Worm (Caenorhabditis elegans) whole organism, early embryonic: ENCODE results near the gene srw-66.

ENCODE experiments used
- B0310.2 ChIP-seq: sonication (generic microtip); optimal IDR thresholded peaks from 2 replicates; lab custom pipeline; 2016; ENCODE audit warnings: mild to moderate bottlenecking, missing genetic modification characterization, missing compliant biosample characterization
- F13C5.2 ChIP-seq: sonication (generic microtip); optimal IDR thresholded peaks from 2 replicates; lab custom pipeline; 2017; ENCODE audit warnings: mild to moderate bottlenecking, missing genetic modification characterization, inconsistent platforms, missing compliant biosample characterization
- aly-1 ChIP-seq: sonication (generic microtip); optimal IDR thresholded peaks from 2 replicates; lab custom pipeline; 2016; ENCODE audit warnings: missing genetic modification characterization, missing compliant biosample characterization
- ama-1 ChIP-seq: fragments of 150-350 bp; optimal IDR thresholded peaks from 2 replicates; lab custom pipeline; 2014
- ceh-13 ChIP-seq: fragments of 200-800 bp; sonication (Bioruptor generic); optimal IDR thresholded peaks from 2 replicates; lab custom pipeline; 2018; ENCODE audit warnings: mild to moderate bottlenecking, missing genetic modification characterization, missing compliant biosample characterization
- ceh-36 ChIP-seq: sonication (generic microtip); optimal IDR thresholded peaks from 2 replicates; lab custom pipeline; 2016; ENCODE audit warnings: missing genetic modification characterization, inconsistent platforms, missing compliant biosample characterization
- ets-7 ChIP-seq: sonication (generic microtip); optimal IDR thresholded peaks from 2 replicates; lab custom pipeline; 2016; ENCODE audit warnings: missing genotype, missing genetic modification characterization, missing compliant biosample characterization
- flt-1 ChIP-seq: fragments of 200-800 bp; sonication (Bioruptor generic); IDR thresholded peaks from 2 replicates; pipeline ENCODE4 v1.3.6; 2022; ENCODE audit warnings: missing genetic modification characterization, missing compliant biosample characterization
- hmbx-1 ChIP-seq: sonication (generic microtip); optimal IDR thresholded peaks from 2 replicates; lab custom pipeline; 2016; ENCODE audit warnings: mild to moderate bottlenecking, missing genetic modification characterization, missing compliant biosample characterization
- hmg-4 ChIP-seq: fragments of 200-800 bp; sonication (Bioruptor generic); optimal IDR thresholded peaks from 2 replicates; lab custom pipeline; 2018; ENCODE audit warnings: mild to moderate bottlenecking, missing genetic modification characterization, missing compliant biosample characterization
- hnd-1 ChIP-seq: sonication (generic microtip); optimal IDR thresholded peaks from 2 replicates; lab custom pipeline; 2016; ENCODE audit warnings: missing genetic modification characterization, missing compliant biosample characterization
- pes-1 ChIP-seq: fragments of 200-800 bp; sonication (Bioruptor generic); IDR thresholded peaks from 2 replicates; pipeline ENCODE4 v1.3.6; 2022; ENCODE audit warnings: missing genetic modification reagents, missing genetic modification characterization, missing compliant biosample characterization
- scrt-1 ChIP-seq: fragments of 200-800 bp; sonication (Bioruptor generic); IDR thresholded peaks from 2 replicates; pipeline ENCODE4 v1.3.6; 2022; ENCODE audit warnings: missing genetic modification characterization, missing compliant biosample characterization
- sea-1 ChIP-seq: fragments of 200-800 bp; sonication (Bioruptor generic); conservative IDR thresholded peaks from 2 replicates; pipeline ENCODE4 v1.3.6; 2022; ENCODE audit warnings: missing genetic modification characterization, missing compliant biosample characterization
- tbx-11 ChIP-seq: fragments of 200-800 bp; sonication (Bioruptor generic); IDR thresholded peaks from 2 replicates; pipeline ENCODE4 v1.3.6; 2022; ENCODE audit warnings: missing genetic modification characterization, missing compliant biosample characterization
- tbx-37 ChIP-seq: fragments of 200-800 bp; sonication (Bioruptor generic); conservative IDR thresholded peaks from 2 replicates; pipeline ENCODE4 v1.3.6; 2022; ENCODE audit warnings: missing genetic modification reagents, missing genetic modification characterization, missing compliant biosample characterization
- tra-4 ChIP-seq: sonication (generic microtip); optimal IDR thresholded peaks from 2 replicates; lab custom pipeline; 2017; ENCODE audit warnings: missing genetic modification characterization, missing compliant biosample characterization

The srw-66 gene

DNA sequence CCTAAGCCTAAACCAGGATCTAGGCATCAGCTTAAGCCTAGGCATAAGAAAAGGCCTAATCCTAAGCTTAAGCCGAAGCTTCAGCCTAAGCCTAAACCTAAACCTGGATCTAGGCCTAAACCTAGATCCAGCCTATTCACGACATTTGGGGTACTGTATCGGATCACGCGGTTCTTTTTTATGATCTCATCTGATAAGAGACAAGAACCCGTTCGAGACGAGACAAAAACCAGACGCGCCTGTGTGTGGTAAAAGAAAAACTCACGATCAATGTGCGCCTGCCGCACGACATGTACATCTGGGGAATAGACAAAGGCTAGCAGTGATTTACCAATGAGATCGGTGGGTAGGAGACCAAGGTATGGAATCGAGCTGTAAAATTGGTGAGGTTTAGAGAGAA lies 31.3 kb downstream of the srw-66 start:
- TF ChIP-seq tbx-37 (no peak), hnd-1 (tag; lab: Kevin White, UChicago) (no peak), B0310.2 (tag; lab: Kevin White, UChicago) (no peak), pes-1 (GFP tag; lab: Robert Waterston, UW) (no peak), sea-1 (GFP tag; lab: Robert Waterston, UW) (no peak), ama-1 (no peak), tra-4 (tag; lab: Kevin White, UChicago) (no peak), ets-7 (tag; lab: Kevin White, UChicago) (no peak), ceh-13 (GFP tag; lab: Kevin White, UChicago) (no peak), flt-1 (GFP tag; lab: Robert Waterston, UW) (no peak), hmg-4 (GFP tag; lab: Kevin White, UChicago) (no peak), scrt-1 (GFP tag; lab: Robert Waterston, UW) (no peak), aly-1 (tag; lab: Kevin White, UChicago) (no peak), hmbx-1 (tag; lab: Kevin White, UChicago) (no peak), F13C5.2 (tag; lab: Kevin White, UChicago) (no peak), ceh-36 (no peak), tbx-11 (GFP tag; lab: Robert Waterston, UW) (no peak)

DNA sequence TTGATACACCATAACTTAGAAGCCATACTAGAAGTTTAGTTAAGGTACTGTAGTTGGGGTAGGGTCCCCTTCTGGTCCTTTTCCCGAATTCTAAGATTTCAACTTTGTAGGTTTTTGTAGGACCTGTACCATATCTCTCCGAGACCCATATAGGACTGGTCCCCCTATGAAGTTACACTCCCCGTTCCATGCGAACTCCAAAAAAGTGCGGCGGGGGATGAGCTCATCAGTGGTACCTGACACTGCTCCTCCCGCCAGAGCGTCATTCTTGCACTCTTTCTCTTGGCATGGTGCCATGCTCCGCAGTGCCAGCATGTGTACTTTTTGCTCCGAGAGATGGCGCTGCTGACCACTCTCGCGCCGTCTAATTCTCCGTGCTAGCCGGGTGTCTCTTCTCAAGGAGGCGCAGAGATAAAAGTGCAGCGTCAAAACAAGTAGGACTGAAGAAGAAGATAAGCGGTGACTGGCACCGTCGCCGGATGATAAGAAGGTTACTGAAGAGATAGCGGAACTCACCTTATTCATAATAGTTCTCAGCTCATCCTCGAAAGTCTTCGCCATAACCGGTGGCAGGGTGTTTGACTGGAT lies 32.2 kb downstream of the srw-66 start:
- TF ChIP-seq scrt-1 (GFP tag; lab: Robert Waterston, UW) (0 out of 2 replicates have a peak, but pooled peaks have one; percentile 42), tbx-11 (GFP tag; lab: Robert Waterston, UW) (no peak)

DNA sequence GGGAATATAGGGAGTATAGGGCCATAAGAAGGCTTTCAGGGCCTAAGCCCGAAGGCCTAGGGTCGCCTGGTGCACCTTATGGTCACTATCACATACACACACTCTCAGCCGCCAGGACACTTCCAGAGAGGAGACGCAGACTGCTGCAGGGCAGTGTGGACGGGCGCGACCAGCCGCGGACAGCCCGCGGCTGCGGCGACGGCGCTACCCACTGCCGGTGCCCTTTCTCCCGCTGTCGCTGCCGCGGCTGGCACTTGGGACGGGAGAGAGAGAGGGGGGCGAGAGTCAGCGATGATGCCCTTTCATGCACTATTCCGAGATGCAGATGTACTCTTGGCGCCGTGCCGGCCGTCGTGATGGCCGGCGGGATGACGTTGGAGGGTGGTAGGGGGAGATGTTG lies 33.9 kb downstream of the srw-66 start:
- TF ChIP-seq aly-1 (tag; lab: Kevin White, UChicago) (no peak), ets-7 (tag; lab: Kevin White, UChicago) (no peak), hmg-4 (GFP tag; lab: Kevin White, UChicago) (no peak), B0310.2 (tag; lab: Kevin White, UChicago) (no peak)

DNA sequence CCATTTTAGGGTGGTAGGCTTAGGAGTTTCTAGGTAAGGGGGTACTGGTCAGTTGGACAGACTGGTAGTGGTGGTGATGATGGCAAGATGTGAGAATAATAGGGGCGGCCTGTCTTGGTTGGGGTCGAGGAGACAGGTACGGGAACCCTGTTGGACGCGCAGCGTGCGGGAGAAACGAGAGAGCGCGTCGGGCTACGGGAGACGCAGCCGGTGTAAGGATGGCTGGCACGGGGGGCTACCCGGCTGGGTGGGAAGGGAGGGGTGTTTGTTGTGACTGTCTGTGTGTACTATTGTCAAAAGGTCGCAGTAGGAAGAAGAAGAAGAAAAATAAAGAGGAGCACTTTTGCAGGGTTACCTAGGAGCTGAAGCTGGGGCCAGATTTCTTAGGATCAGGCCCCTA lies 35.2 kb downstream of the srw-66 start:
- TF ChIP-seq ceh-36 (no peak), F13C5.2 (tag; lab: Kevin White, UChicago) (no peak), ama-1 (no peak), hmbx-1 (tag; lab: Kevin White, UChicago) (no peak), ets-7 (tag; lab: Kevin White, UChicago) (no peak), tra-4 (tag; lab: Kevin White, UChicago) (no peak), scrt-1 (GFP tag; lab: Robert Waterston, UW) (no peak), hnd-1 (tag; lab: Kevin White, UChicago) (no peak), tbx-37 (no peak), aly-1 (tag; lab: Kevin White, UChicago) (no peak), B0310.2 (tag; lab: Kevin White, UChicago) (no peak), flt-1 (GFP tag; lab: Robert Waterston, UW) (no peak), ceh-13 (GFP tag; lab: Kevin White, UChicago) (no peak), pes-1 (GFP tag; lab: Robert Waterston, UW) (no peak)

DNA sequence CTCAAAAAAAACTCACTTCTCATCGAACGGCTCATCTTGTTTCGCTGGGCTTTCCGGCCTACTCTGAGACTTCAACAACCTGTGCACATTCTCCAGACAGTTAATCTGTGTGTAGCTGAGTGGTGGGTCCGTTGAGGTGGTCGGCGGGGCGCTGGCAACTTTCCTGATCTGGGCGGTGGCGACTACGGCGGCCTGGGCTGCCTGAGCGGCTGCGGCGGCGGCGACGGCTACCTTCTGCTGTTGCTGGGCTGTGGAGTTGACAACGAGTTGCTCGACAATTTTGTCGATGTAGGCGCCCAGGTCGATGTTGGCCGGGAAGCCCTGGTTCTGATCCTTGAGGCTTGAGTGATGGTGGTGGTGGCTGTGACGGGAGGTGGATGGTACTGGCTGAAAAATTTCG lies 35.7 kb downstream of the srw-66 start:
- TF ChIP-seq ama-1 (no peak), F13C5.2 (tag; lab: Kevin White, UChicago) (no peak), scrt-1 (GFP tag; lab: Robert Waterston, UW) (no peak), ets-7 (tag; lab: Kevin White, UChicago) (no peak), hnd-1 (tag; lab: Kevin White, UChicago) (no peak), ceh-13 (GFP tag; lab: Kevin White, UChicago) (no peak), pes-1 (GFP tag; lab: Robert Waterston, UW) (no peak), hmg-4 (GFP tag; lab: Kevin White, UChicago) (no peak), tbx-37 (no peak)

DNA sequence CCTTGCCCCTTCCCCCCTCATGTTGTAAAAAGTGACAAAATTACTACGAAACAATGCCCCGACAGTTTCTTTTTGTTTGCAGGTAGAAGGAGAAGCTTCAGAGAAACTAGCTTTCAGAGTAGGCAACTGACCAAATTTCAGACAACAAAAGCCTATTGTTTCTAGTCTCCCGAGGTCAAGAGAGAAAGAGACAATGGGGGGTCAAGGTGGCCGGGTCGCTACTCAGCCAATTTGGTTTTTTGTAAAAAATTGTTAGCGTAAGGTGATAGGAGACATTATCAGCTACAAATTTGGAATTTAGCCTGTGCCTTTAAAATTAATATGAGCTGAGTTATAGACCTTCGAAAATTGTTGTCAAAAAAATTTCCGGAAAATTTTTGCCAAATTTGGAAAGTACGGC lies 36.7 kb downstream of the srw-66 start:
- TF ChIP-seq B0310.2 (tag; lab: Kevin White, UChicago): no peak
- no peak for TF ChIP-seq hnd-1 (tag; lab: Kevin White, UChicago)
- TF ChIP-seq ama-1: no peak
- TF ChIP-seq ceh-36: no peak
- TF ChIP-seq aly-1 (tag; lab: Kevin White, UChicago): no peak
- no peak for TF ChIP-seq ceh-13 (GFP tag; lab: Kevin White, UChicago)
- no peak for TF ChIP-seq F13C5.2 (tag; lab: Kevin White, UChicago)
- TF ChIP-seq sea-1 (GFP tag; lab: Robert Waterston, UW): no peak
- TF ChIP-seq hmg-4 (GFP tag; lab: Kevin White, UChicago): no peak
- no peak for TF ChIP-seq ets-7 (tag; lab: Kevin White, UChicago)
- no peak for TF ChIP-seq tra-4 (tag; lab: Kevin White, UChicago)
- TF ChIP-seq flt-1 (GFP tag; lab: Robert Waterston, UW): no peak
- no peak for TF ChIP-seq pes-1 (GFP tag; lab: Robert Waterston, UW)
- no peak for TF ChIP-seq tbx-37

DNA sequence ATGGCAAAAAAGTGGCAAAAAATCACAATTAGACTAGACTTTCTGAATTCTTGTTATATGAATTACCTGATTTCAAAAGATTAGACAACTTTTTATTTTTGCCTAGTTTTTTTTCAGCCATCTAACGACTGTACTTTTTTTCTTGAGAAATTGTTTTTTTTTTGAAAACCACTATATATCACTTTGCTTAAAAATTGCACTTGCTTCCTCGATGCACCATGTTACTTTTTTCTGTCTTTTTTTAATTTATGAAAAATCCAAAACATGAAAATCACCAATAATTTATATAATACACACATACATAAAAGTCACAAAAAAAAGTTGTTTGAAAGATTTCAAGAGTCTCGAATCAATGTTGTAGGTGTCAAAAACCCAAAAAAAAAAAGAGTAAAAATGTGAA lies 38.7 kb downstream of the srw-66 start:
- TF ChIP-seq sea-1 (GFP tag; lab: Robert Waterston, UW): no peak
- TF ChIP-seq tra-4 (tag; lab: Kevin White, UChicago): no peak
- TF ChIP-seq tbx-37: no peak
- TF ChIP-seq F13C5.2 (tag; lab: Kevin White, UChicago): no peak
- TF ChIP-seq ama-1: no peak

DNA sequence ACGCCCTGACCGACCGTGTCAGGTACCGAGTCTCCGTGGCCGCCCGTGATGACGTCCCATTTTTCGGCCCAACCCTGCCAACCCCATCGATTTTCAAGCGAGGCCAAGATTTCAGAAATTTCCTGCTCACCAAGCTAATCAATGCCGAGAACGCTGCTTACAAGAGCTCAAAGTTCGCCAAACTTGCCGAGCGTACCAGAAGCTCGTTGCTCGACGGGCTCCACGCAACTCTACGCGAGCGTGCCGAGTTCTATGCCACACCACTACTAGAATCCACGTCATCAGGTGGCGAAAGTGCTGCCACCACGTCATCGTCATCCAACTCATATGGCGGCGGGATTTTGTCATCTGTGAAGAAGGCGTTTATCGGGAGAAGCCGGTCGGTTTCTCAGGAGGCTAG lies 42.8 kb downstream of the srw-66 start:
- TF ChIP-seq F13C5.2 (tag; lab: Kevin White, UChicago) (no peak), tra-4 (tag; lab: Kevin White, UChicago) (no peak), tbx-37 (no peak), hmg-4 (GFP tag; lab: Kevin White, UChicago) (no peak), ets-7 (tag; lab: Kevin White, UChicago) (no peak), ceh-36 (no peak), ama-1 (no peak), pes-1 (GFP tag; lab: Robert Waterston, UW) (no peak), sea-1 (GFP tag; lab: Robert Waterston, UW) (no peak), hnd-1 (tag; lab: Kevin White, UChicago) (no peak), tbx-11 (GFP tag; lab: Robert Waterston, UW) (no peak)
